In genomic region chrX:465931-466330, ce11 we compare ENCODE assay signal across 5 worm cellular contexts.
TF ChIP-seq lines count a peak whose summit lies in the region.
"Not testable (repeated sequence)": the region's sequence is repeated elsewhere in the genome, so short reads cannot be mapped to it uniquely, and the experiment has no call there.

No protein-coding gene starts in this region.

TF ChIP-seq in whole organism, L4 larva, 104 proteins besides CTCF, POLR2A, EP300 and RAD21:
- 0 out of 2 replicates have a peak, but pooled peaks have one; percentile 39 for TF ChIP-seq ctbp-1 (GFP tag; IDR thresholded peaks at IDR 0.05; lab: Robert Waterston, UW)
- TF ChIP-seq nhr-42 (GFP tag; IDR thresholded peaks at IDR 0.05; lab: Robert Waterston, UW) = peak; percentile 63; the same call in 1 of the 2 replicates
- 0 out of 2 replicates have a peak, but pooled peaks have one; percentile 37 for TF ChIP-seq Y75B8A.6 (GFP tag; IDR thresholded peaks at IDR 0.05; lab: Robert Waterston, UW)
- 0 out of 2 replicates have a peak, but pooled peaks have one; percentile 43 for TF ChIP-seq D1046.2 (GFP tag; IDR thresholded peaks at IDR 0.05; lab: Robert Waterston, UW)
- peak; percentile 70; the same call in 1 of the 2 replicates for TF ChIP-seq F26F4.8 (GFP tag; conservative IDR thresholded peaks at IDR 0.05; lab: Robert Waterston, UW)

TF ChIP-seq in whole organism, early embryonic, 17 proteins besides CTCF, POLR2A, EP300 and RAD21:
- TF ChIP-seq sea-1 (GFP tag; conservative IDR thresholded peaks at IDR 0.05; lab: Robert Waterston, UW) = 0 out of 2 replicates have a peak, but pooled peaks have one; percentile 53
- peak; percentile 53; the same call in 1 of the 2 replicates for TF ChIP-seq scrt-1 (GFP tag; IDR thresholded peaks at IDR 0.05; lab: Robert Waterston, UW)
- peak; percentile 45; the same call in 1 of the 2 replicates for TF ChIP-seq tbx-37 (GFP tag; conservative IDR thresholded peaks at IDR 0.05; lab: Robert Waterston, UW)
- TF ChIP-seq flt-1 (GFP tag; IDR thresholded peaks at IDR 0.05; lab: Robert Waterston, UW) = peak; percentile 35; the same call in 1 of the 2 replicates
- peak; percentile 54 for TF ChIP-seq pes-1 (GFP tag; IDR thresholded peaks at IDR 0.05; lab: Robert Waterston, UW)

TF ChIP-seq in whole organism, late embryonic, 69 proteins besides CTCF, POLR2A, EP300 and RAD21:
- 0 out of 2 replicates have a peak, but pooled peaks have one; percentile 33 for TF ChIP-seq unc-3 (GFP tag; conservative IDR thresholded peaks at IDR 0.05; lab: Robert Waterston, UW)
- not testable (repeated sequence) for TF ChIP-seq unc-3 (tag; optimal IDR thresholded peaks at IDR 0.05; lab: Kevin White, UChicago)

TF ChIP-seq in whole organism, midembryonic, 9 proteins besides CTCF, POLR2A, EP300 and RAD21:
- TF ChIP-seq klf-2 (GFP tag; conservative IDR thresholded peaks at IDR 0.05; lab: Robert Waterston, UW) (peak; percentile 57; the same call in 1 of the 2 replicates), tab-1 (GFP tag; IDR thresholded peaks at IDR 0.05; lab: Robert Waterston, UW) (peak; percentile 54; the same call in 1 of the 2 replicates), ref-1 (GFP tag; conservative IDR thresholded peaks at IDR 0.05; lab: Robert Waterston, UW) (peak; percentile 49; the same call in 1 of the 2 replicates), ztf-23 (GFP tag; IDR thresholded peaks at IDR 0.05; lab: Robert Waterston, UW) (0 out of 2 replicates have a peak, but pooled peaks have one; percentile 47), T22C8.4 (GFP tag; IDR thresholded peaks at IDR 0.05; lab: Robert Waterston, UW) (0 out of 2 replicates have a peak, but pooled peaks have one; percentile 9), ztf-29 (GFP tag; IDR thresholded peaks at IDR 0.05; lab: Robert Waterston, UW) (peak; percentile 22; the same call in 1 of the 2 replicates), flt-1 (GFP tag; IDR thresholded peaks at IDR 0.05; lab: Robert Waterston, UW) (0 out of 2 replicates have a peak, but pooled peaks have one; percentile 43)

TF ChIP-seq in whole organism, young adult, 124 proteins besides CTCF, POLR2A, EP300 and RAD21:
- 0 out of 2 replicates have a peak, but pooled peaks have one; percentile 8 for TF ChIP-seq B0019.2 (GFP tag; conservative IDR thresholded peaks at IDR 0.05; lab: Robert Waterston, UW)
- TF ChIP-seq bed-1 (GFP tag; IDR thresholded peaks at IDR 0.05; lab: Robert Waterston, UW) = 0 out of 2 replicates have a peak, but pooled peaks have one; percentile 11
- peak; percentile 26 for TF ChIP-seq D2030.7 (GFP tag; IDR thresholded peaks at IDR 0.05; lab: Robert Waterston, UW)
- 0 out of 2 replicates have a peak, but pooled peaks have one; percentile 53 for TF ChIP-seq ceh-58 (GFP tag; IDR thresholded peaks at IDR 0.05; lab: Robert Waterston, UW)
- TF ChIP-seq aptf-2 (GFP tag; conservative IDR thresholded peaks at IDR 0.05; lab: Robert Waterston, UW) = 0 out of 2 replicates have a peak, but pooled peaks have one; percentile 23
